Worm (Caenorhabditis elegans) whole organism, early embryonic: Measurements from ENCODE around the gene Y73F8A.15.
A peak's percentile ranks its signal among the peaks of the same experiment; 100 is the strongest.

Source experiments
- B0310.2 ChIP-seq: sonication (generic microtip); optimal IDR thresholded peaks from 2 replicates; lab custom pipeline; 2016; ENCODE audit warnings: mild to moderate bottlenecking, missing genetic modification characterization, missing compliant biosample characterization
- F13C5.2 ChIP-seq: sonication (generic microtip); optimal IDR thresholded peaks from 2 replicates; lab custom pipeline; 2017; ENCODE audit warnings: mild to moderate bottlenecking, missing genetic modification characterization, inconsistent platforms, missing compliant biosample characterization
- aly-1 ChIP-seq: sonication (generic microtip); optimal IDR thresholded peaks from 2 replicates; lab custom pipeline; 2016; ENCODE audit warnings: missing genetic modification characterization, missing compliant biosample characterization
- ama-1 ChIP-seq: fragments of 150-350 bp; optimal IDR thresholded peaks from 2 replicates; lab custom pipeline; 2014
- ceh-13 ChIP-seq: fragments of 200-800 bp; sonication (Bioruptor generic); optimal IDR thresholded peaks from 2 replicates; lab custom pipeline; 2018; ENCODE audit warnings: mild to moderate bottlenecking, missing genetic modification characterization, missing compliant biosample characterization
- ceh-36 ChIP-seq: sonication (generic microtip); optimal IDR thresholded peaks from 2 replicates; lab custom pipeline; 2016; ENCODE audit warnings: missing genetic modification characterization, inconsistent platforms, missing compliant biosample characterization
- ets-7 ChIP-seq: sonication (generic microtip); optimal IDR thresholded peaks from 2 replicates; lab custom pipeline; 2016; ENCODE audit warnings: missing genotype, missing genetic modification characterization, missing compliant biosample characterization
- flt-1 ChIP-seq: fragments of 200-800 bp; sonication (Bioruptor generic); IDR thresholded peaks from 2 replicates; pipeline ENCODE4 v1.3.6; 2022; ENCODE audit warnings: missing genetic modification characterization, missing compliant biosample characterization
- hmbx-1 ChIP-seq: sonication (generic microtip); optimal IDR thresholded peaks from 2 replicates; lab custom pipeline; 2016; ENCODE audit warnings: mild to moderate bottlenecking, missing genetic modification characterization, missing compliant biosample characterization
- hmg-4 ChIP-seq: fragments of 200-800 bp; sonication (Bioruptor generic); optimal IDR thresholded peaks from 2 replicates; lab custom pipeline; 2018; ENCODE audit warnings: mild to moderate bottlenecking, missing genetic modification characterization, missing compliant biosample characterization
- hnd-1 ChIP-seq: sonication (generic microtip); optimal IDR thresholded peaks from 2 replicates; lab custom pipeline; 2016; ENCODE audit warnings: missing genetic modification characterization, missing compliant biosample characterization
- pes-1 ChIP-seq: fragments of 200-800 bp; sonication (Bioruptor generic); IDR thresholded peaks from 2 replicates; pipeline ENCODE4 v1.3.6; 2022; ENCODE audit warnings: missing genetic modification reagents, missing genetic modification characterization, missing compliant biosample characterization
- scrt-1 ChIP-seq: fragments of 200-800 bp; sonication (Bioruptor generic); IDR thresholded peaks from 2 replicates; pipeline ENCODE4 v1.3.6; 2022; ENCODE audit warnings: missing genetic modification characterization, missing compliant biosample characterization
- sea-1 ChIP-seq: fragments of 200-800 bp; sonication (Bioruptor generic); conservative IDR thresholded peaks from 2 replicates; pipeline ENCODE4 v1.3.6; 2022; ENCODE audit warnings: missing genetic modification characterization, missing compliant biosample characterization
- tbx-11 ChIP-seq: fragments of 200-800 bp; sonication (Bioruptor generic); IDR thresholded peaks from 2 replicates; pipeline ENCODE4 v1.3.6; 2022; ENCODE audit warnings: missing genetic modification characterization, missing compliant biosample characterization
- tbx-37 ChIP-seq: fragments of 200-800 bp; sonication (Bioruptor generic); conservative IDR thresholded peaks from 2 replicates; pipeline ENCODE4 v1.3.6; 2022; ENCODE audit warnings: missing genetic modification reagents, missing genetic modification characterization, missing compliant biosample characterization
- tra-4 ChIP-seq: sonication (generic microtip); optimal IDR thresholded peaks from 2 replicates; lab custom pipeline; 2017; ENCODE audit warnings: missing genetic modification characterization, missing compliant biosample characterization

Gene Y73F8A.15

DNA sequence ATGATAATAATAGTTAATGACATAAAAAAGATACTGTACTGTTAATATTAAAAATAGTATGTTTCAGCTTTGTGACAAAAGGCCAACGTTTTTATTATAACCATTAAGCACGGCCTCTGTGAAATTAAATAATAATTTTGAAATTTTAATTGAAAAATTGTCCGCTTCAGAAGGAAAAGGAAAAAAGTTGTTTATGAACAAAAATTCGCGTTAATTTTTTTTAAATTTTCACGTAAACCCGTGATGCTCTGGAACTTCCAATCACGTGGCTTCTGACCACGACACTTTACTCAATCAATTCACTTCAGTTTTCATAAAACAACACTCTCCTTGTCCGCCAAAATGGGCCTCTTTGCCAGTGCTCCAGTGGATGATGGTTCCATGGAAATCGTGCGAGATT, at the start of gene Y73F8A.15:
Gene Y73F8A.15 (plus strand): TSS at position 301 of the 400 bp plus-strand sequence.
- TF ChIP-seq B0310.2 (tag; lab: Kevin White, UChicago), result no peak
- no peak for TF ChIP-seq ceh-13
- TF ChIP-seq aly-1 (tag; lab: Kevin White, UChicago), result no peak
- TF ChIP-seq scrt-1 (GFP tag; lab: Robert Waterston, UW), result no peak
- no peak for TF ChIP-seq F13C5.2 (tag; lab: Kevin White, UChicago)
- no peak for TF ChIP-seq hnd-1 (tag; lab: Kevin White, UChicago)
- no peak for TF ChIP-seq tbx-37 (GFP tag; lab: Robert Waterston, UW)

DNA sequence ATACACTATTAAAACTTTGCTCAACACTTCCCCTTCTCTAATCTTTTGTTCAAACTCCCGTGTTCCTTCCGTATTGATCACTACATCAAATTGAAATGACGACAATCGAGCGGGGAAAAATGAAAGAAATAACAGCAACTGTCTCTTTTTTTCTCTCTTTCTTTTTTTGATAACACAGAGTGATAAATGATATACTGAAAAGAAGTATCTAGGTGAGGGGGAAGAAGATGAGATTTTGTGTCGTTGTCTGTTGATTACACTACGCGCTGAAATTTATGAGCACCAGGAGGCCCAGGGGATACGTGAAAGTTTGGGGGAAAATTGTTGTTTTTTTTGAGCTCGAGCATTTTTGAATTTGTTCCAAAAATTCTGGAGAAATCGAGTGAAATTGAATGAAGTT, 47.3 kb upstream of the Y73F8A.15 start:
- TF ChIP-seq scrt-1 (GFP tag; lab: Robert Waterston, UW) (no peak), B0310.2 (tag; lab: Kevin White, UChicago) (no peak), flt-1 (GFP tag; lab: Robert Waterston, UW) (no peak), hmg-4 (GFP tag; lab: Kevin White, UChicago) (no peak), hmbx-1 (tag; lab: Kevin White, UChicago) (no peak), ets-7 (tag; lab: Kevin White, UChicago) (no peak), pes-1 (GFP tag; lab: Robert Waterston, UW) (no peak), tbx-11 (GFP tag; lab: Robert Waterston, UW) (no peak), F13C5.2 (tag; lab: Kevin White, UChicago) (no peak)

DNA sequence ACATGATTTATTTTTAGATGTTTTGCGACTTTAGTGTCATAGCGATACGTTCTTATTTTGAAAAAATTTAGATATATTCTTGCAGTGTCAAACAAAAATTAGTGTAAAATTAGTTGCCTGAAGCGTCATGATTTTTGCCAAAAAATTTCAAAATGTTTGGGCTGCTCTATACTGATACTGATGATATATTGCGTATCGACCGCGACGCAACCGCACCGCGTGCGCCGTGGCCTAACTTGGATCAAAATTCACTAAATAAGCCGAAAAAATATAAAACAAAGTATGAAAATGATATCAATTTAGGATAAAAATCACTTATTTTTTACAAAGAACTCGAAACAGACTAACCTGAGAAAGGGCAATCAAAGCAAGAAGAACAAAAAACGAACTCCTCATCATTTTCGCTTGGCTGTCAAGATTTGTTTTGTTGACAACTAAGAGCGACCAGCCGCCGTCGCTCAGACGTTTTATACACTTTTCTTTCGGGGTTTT, 46.0 kb upstream of the Y73F8A.15 start, which contains the start of gene ccg-1:
Gene ccg-1 (minus strand): TSS at position 442 of the 492 bp plus-strand sequence.
- no peak for TF ChIP-seq ceh-13
- no peak for TF ChIP-seq tbx-11 (GFP tag; lab: Robert Waterston, UW)
- no peak for TF ChIP-seq ceh-36 (tag; lab: Kevin White, UChicago)
- TF ChIP-seq aly-1 (tag; lab: Kevin White, UChicago), result no peak
- no peak for TF ChIP-seq hnd-1 (tag; lab: Kevin White, UChicago)
- no peak for TF ChIP-seq ets-7 (tag; lab: Kevin White, UChicago)
- TF ChIP-seq flt-1 (GFP tag; lab: Robert Waterston, UW), result no peak
- no peak for TF ChIP-seq scrt-1 (GFP tag; lab: Robert Waterston, UW)
- TF ChIP-seq ama-1 (lab: Kevin White, UChicago), result no peak
- no peak for TF ChIP-seq hmg-4 (GFP tag; lab: Kevin White, UChicago)
- TF ChIP-seq hmbx-1 (tag; lab: Kevin White, UChicago), result no peak
- no peak for TF ChIP-seq sea-1
- TF ChIP-seq B0310.2 (tag; lab: Kevin White, UChicago), result no peak
- no peak for TF ChIP-seq tbx-37 (GFP tag; lab: Robert Waterston, UW)

ce11 chrIV:15280219-15280618, 41.2 kb upstream of the Y73F8A.15 start:
- TF ChIP-seq flt-1 (GFP tag; lab: Robert Waterston, UW), result no peak
- no peak for TF ChIP-seq sea-1

DNA sequence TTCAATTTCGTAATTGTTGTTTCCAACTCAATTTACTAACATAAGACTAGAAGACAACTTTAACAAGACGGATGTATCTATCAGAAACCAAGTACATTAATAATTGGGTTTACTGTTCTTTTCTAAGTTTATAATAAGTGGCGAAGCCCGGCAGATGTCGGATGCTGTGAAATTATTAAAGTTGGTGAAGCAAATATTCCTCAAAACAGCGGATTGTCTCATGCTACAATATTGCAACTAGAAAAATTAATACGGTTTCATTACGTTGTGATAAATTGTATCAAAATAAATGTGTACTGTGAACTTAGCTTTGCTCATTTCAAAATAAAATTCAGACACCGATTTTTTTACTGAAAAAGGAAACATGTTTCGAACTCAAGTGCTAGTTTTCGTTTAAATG, 37.8 kb upstream of the Y73F8A.15 start:
- TF ChIP-seq tbx-37 (GFP tag; lab: Robert Waterston, UW) (no peak), hmbx-1 (tag; lab: Kevin White, UChicago) (no peak), sea-1 (no peak), ama-1 (lab: Kevin White, UChicago) (no peak)

- TF ChIP-seq tbx-11 (GFP tag; lab: Robert Waterston, UW) (peak; percentile 84), hmg-4 (GFP tag; lab: Kevin White, UChicago) (no peak), sea-1 (peak; percentile 78), hnd-1 (tag; lab: Kevin White, UChicago) (peak; percentile 54), pes-1 (GFP tag; lab: Robert Waterston, UW) (peak; percentile 87), flt-1 (GFP tag; lab: Robert Waterston, UW) (peak; percentile 85), hmbx-1 (tag; lab: Kevin White, UChicago) (no peak), ceh-13 (peak; percentile 39), tra-4 (tag; lab: Kevin White, UChicago) (no peak), tbx-37 (GFP tag; lab: Robert Waterston, UW) (peak; percentile 84), scrt-1 (GFP tag; lab: Robert Waterston, UW) (peak; percentile 84)
These were observed 31.9 kb upstream of the Y73F8A.15 start for ce11 chrIV:15289508-15289907.

- TF ChIP-seq ama-1 (lab: Kevin White, UChicago) (no peak), pes-1 (GFP tag; lab: Robert Waterston, UW) (no peak), flt-1 (GFP tag; lab: Robert Waterston, UW) (no peak), F13C5.2 (tag; lab: Kevin White, UChicago) (no peak), hmbx-1 (tag; lab: Kevin White, UChicago) (no peak), B0310.2 (tag; lab: Kevin White, UChicago) (no peak), aly-1 (tag; lab: Kevin White, UChicago) (no peak), scrt-1 (GFP tag; lab: Robert Waterston, UW) (no peak), hmg-4 (GFP tag; lab: Kevin White, UChicago) (no peak), ceh-36 (tag; lab: Kevin White, UChicago) (no peak), ets-7 (tag; lab: Kevin White, UChicago) (no peak), sea-1 (no peak), tbx-37 (GFP tag; lab: Robert Waterston, UW) (no peak), tra-4 (tag; lab: Kevin White, UChicago) (no peak), tbx-11 (GFP tag; lab: Robert Waterston, UW) (no peak), ceh-13 (no peak), hnd-1 (tag; lab: Kevin White, UChicago) (no peak)
These were observed 30.2 kb upstream of the Y73F8A.15 start, which contains the start of gene pqn-90 for ce11 chrIV:15291162-15291561. pqn-90 (minus strand) TSS chrIV:15291262.

DNA sequence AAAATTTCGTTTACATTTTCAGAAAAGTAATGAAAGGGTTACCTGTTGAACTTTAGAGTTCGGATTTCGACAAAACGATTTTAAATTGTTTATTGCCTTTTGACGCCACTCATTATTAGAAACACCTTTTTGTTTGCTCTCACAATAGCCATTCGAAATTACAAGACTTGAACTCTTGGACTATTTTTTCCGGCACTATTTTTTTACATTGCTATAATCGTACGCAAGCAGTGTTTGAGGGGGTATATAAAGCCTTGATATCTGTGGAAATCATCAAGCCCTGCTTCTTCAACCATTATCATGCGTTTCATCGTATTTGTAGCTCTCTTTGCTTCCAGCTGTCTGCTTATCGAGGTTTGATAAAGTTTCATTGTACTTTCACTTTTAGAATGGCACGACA, 29.8 kb upstream of the Y73F8A.15 start, which contains the start of gene pqn-91:
Gene pqn-91 (plus strand): TSS at position 301 of the 400 bp plus-strand sequence.
- TF ChIP-seq ceh-36 (tag; lab: Kevin White, UChicago) (no peak), tbx-37 (GFP tag; lab: Robert Waterston, UW) (no peak), scrt-1 (GFP tag; lab: Robert Waterston, UW) (no peak), hnd-1 (tag; lab: Kevin White, UChicago) (no peak), sea-1 (no peak), B0310.2 (tag; lab: Kevin White, UChicago) (no peak), tbx-11 (GFP tag; lab: Robert Waterston, UW) (no peak), aly-1 (tag; lab: Kevin White, UChicago) (no peak), pes-1 (GFP tag; lab: Robert Waterston, UW) (no peak), ceh-13 (no peak), F13C5.2 (tag; lab: Kevin White, UChicago) (no peak)
